Fruit fly (Drosophila melanogaster) whole organism, adult: Measurements from ENCODE around the gene pasi2.

Source experiments
- CG11617 ChIP-seq: fragments of 200-800 bp; sonication (Bioruptor generic); optimal IDR thresholded peaks from 2 replicates; lab custom pipeline; 2017; ENCODE audit warnings: mild to moderate bottlenecking, missing biosample characterization, missing genetic modification reagents, missing genetic modification characterization
- CG12768 ChIP-seq: fragments of 200-800 bp; sonication (Bioruptor generic); optimal IDR thresholded peaks from 2 replicates; lab custom pipeline; 2017; ENCODE audit warnings: missing biosample characterization, missing genetic modification characterization, mild to moderate bottlenecking, moderate library complexity, missing genetic modification reagents
- CG14711 ChIP-seq: fragments of 200-800 bp; sonication (Bioruptor generic); optimal IDR thresholded peaks from 2 replicates; lab custom pipeline; 2018; ENCODE audit warnings: missing biosample characterization, mild to moderate bottlenecking, missing genetic modification characterization, moderate library complexity
- CG1620 ChIP-seq: fragments of 200-800 bp; sonication (Bioruptor generic); optimal IDR thresholded peaks from 2 replicates; lab custom pipeline; 2016; ENCODE audit warnings: missing biosample characterization, missing genetic modification characterization
- CG33017 ChIP-seq: fragments of 200-800 bp; sonication (Bioruptor generic); optimal IDR thresholded peaks from 2 replicates; lab custom pipeline; 2018; ENCODE audit warnings: missing biosample characterization, mild to moderate bottlenecking, missing genetic modification characterization, moderate library complexity
- CG5204 ChIP-seq: fragments of 200-800 bp; sonication (Bioruptor generic); optimal IDR thresholded peaks from 2 replicates; lab custom pipeline; 2016; ENCODE audit warnings: missing biosample characterization, missing genetic modification characterization
- CG7045 ChIP-seq: fragments of 200-800 bp; sonication (Bioruptor generic); optimal IDR thresholded peaks from 2 replicates; lab custom pipeline; 2017; ENCODE audit warnings: missing biosample characterization, mild to moderate bottlenecking, missing genetic modification characterization
- CG7101 ChIP-seq: fragments of 200-800 bp; sonication (Bioruptor generic); optimal IDR thresholded peaks from 2 replicates; lab custom pipeline; 2018; ENCODE audit warnings: missing biosample characterization, mild to moderate bottlenecking, missing genetic modification characterization, moderate library complexity
- Clk ChIP-seq: fragments of 200-800 bp; sonication (Bioruptor generic); optimal IDR thresholded peaks from 2 replicates; lab custom pipeline; 2017; ENCODE audit warnings: missing biosample characterization, missing genetic modification characterization
- Crg-1 ChIP-seq: fragments of 200-800 bp; sonication (Bioruptor generic); optimal IDR thresholded peaks from 2 replicates; lab custom pipeline; 2016; ENCODE audit warnings: missing biosample characterization, missing genetic modification characterization
- Hr96 ChIP-seq: fragments of 200-800 bp; sonication (Bioruptor generic); optimal IDR thresholded peaks from 2 replicates; lab custom pipeline; 2016; ENCODE audit warnings: missing biosample characterization, missing genetic modification characterization
- Mnt ChIP-seq: fragments of 200-800 bp; sonication (Bioruptor generic); optimal IDR thresholded peaks from 2 replicates; lab custom pipeline; 2016; ENCODE audit warnings: missing biosample characterization, mild to moderate bottlenecking, missing genetic modification characterization
- bab1 ChIP-seq: fragments of 200-800 bp; sonication (Bioruptor generic); optimal IDR thresholded peaks from 3 replicates; lab custom pipeline; 2019; ENCODE audit warnings: missing biosample characterization, mild to moderate bottlenecking, missing genetic modification characterization, moderate library complexity
- cic ChIP-seq: fragments of 200-800 bp; sonication (Bioruptor generic); optimal IDR thresholded peaks from 2 replicates; lab custom pipeline; 2017; ENCODE audit warnings: missing biosample characterization, mild to moderate bottlenecking, missing genetic modification characterization, moderate library complexity
- cnc ChIP-seq, 2 experiments: fragments of >200 bp; optimal IDR thresholded peaks; 2 replicates each; lab custom pipeline; 2017
- kay ChIP-seq: fragments of 200-800 bp; sonication (Bioruptor generic); peaks from one replicate; lab custom pipeline; 2016; ENCODE audit warnings: missing biosample characterization, missing genetic modification characterization, borderline replicate concordance
- ovo ChIP-seq: fragments of 200-800 bp; sonication (Bioruptor generic); optimal IDR thresholded peaks from 2 replicates; lab custom pipeline; 2016; ENCODE audit warnings: missing biosample characterization, missing genetic modification characterization
- pad ChIP-seq: fragments of 200-800 bp; sonication (Bioruptor generic); optimal IDR thresholded peaks from 3 replicates; lab custom pipeline; 2017; ENCODE audit warnings: missing biosample characterization, missing genetic modification characterization, mild to moderate bottlenecking, moderate library complexity, missing genetic modification reagents
- tj ChIP-seq: fragments of 200-800 bp; sonication (Bioruptor generic); optimal IDR thresholded peaks from 3 replicates; lab custom pipeline; 2017; ENCODE audit warnings: missing biosample characterization, mild to moderate bottlenecking, missing genetic modification characterization, moderate library complexity
- toe ChIP-seq: fragments of 200-800 bp; sonication (Bioruptor generic); optimal IDR thresholded peaks from 2 replicates; lab custom pipeline; 2016; ENCODE audit warnings: missing biosample characterization, missing genetic modification characterization

pasi2 gene

dm6 chr3R:9334592-9335518 is at the start of gene pasi2, which contains the start of gene Aduk:
Gene pasi2 (plus strand): TSS chr3R:9335170.
Gene Aduk (minus strand): TSS chr3R:9334714.
- TF ChIP-seq CG5204 (GFP tag; lab: Kevin White, UChicago) = no peak
- peak; percentile 30 for TF ChIP-seq CG12768 (GFP tag; lab: Kevin White, UChicago)
- TF ChIP-seq bab1 = peak; percentile 27
- TF ChIP-seq toe (GFP tag; lab: Kevin White, UChicago) = peak; percentile 29
- peak; percentile 10 for TF ChIP-seq CG7101
- peak; percentile 12 for TF ChIP-seq CG11617
- no peak for TF ChIP-seq cic
- TF ChIP-seq pad (GFP tag; lab: Kevin White, UChicago) = peak; percentile 14
- TF ChIP-seq Clk (GFP tag; lab: Kevin White, UChicago) = no peak
- TF ChIP-seq CG14711 (tag; lab: Kevin White, UChicago) = no peak
- no peak for TF ChIP-seq CG1620 (GFP tag; lab: Kevin White, UChicago)
- no peak for TF ChIP-seq CG33017 (tag; lab: Kevin White, UChicago)
- TF ChIP-seq ovo = no peak
- peak; percentile 61 for TF ChIP-seq kay
- peak; percentile 45 for TF ChIP-seq tj (GFP tag; lab: Kevin White, UChicago)
- TF ChIP-seq CG7045 (GFP tag; lab: Kevin White, UChicago) = no peak
- peak; percentile 15 for TF ChIP-seq Mnt (GFP tag; lab: Kevin White, UChicago)
- TF ChIP-seq cnc (optimal IDR thresholded peaks at IDR 0.05; lab: Kevin White, UChicago) = no peak
- no peak for TF ChIP-seq Crg-1
- TF ChIP-seq Hr96 (GFP tag; lab: Kevin White, UChicago) = no peak

dm6 chr3R:9287710-9288109 is 47.3 kb upstream of the pasi2 start:
- TF ChIP-seq toe (GFP tag; lab: Kevin White, UChicago) (no peak), Clk (GFP tag; lab: Kevin White, UChicago) (no peak), CG7101 (no peak), kay (no peak), CG1620 (GFP tag; lab: Kevin White, UChicago) (no peak), CG7045 (GFP tag; lab: Kevin White, UChicago) (no peak), Hr96 (GFP tag; lab: Kevin White, UChicago) (no peak)

dm6 chr3R:9297163-9297562 is 37.8 kb upstream of the pasi2 start:
- no peak for TF ChIP-seq tj (GFP tag; lab: Kevin White, UChicago)
- no peak for TF ChIP-seq cic
- TF ChIP-seq Clk (GFP tag; lab: Kevin White, UChicago) = no peak
- no peak for TF ChIP-seq CG1620 (GFP tag; lab: Kevin White, UChicago)
- TF ChIP-seq bab1 = no peak
- no peak for TF ChIP-seq CG14711 (tag; lab: Kevin White, UChicago)
- TF ChIP-seq kay = no peak
- TF ChIP-seq pad (GFP tag; lab: Kevin White, UChicago) = no peak

dm6 chr3R:9321470-9321869 is 13.5 kb upstream of the pasi2 start, which contains the start of gene HP1e:
Gene HP1e (plus strand): TSS chr3R:9321770.
- TF ChIP-seq bab1 (no peak), CG33017 (tag; lab: Kevin White, UChicago) (no peak), cnc (optimal IDR thresholded peaks at IDR 0.05; lab: Kevin White, UChicago) (no peak), Crg-1 (no peak), CG14711 (tag; lab: Kevin White, UChicago) (no peak), CG1620 (GFP tag; lab: Kevin White, UChicago) (no peak), tj (GFP tag; lab: Kevin White, UChicago) (no peak)

dm6 chr3R:9328411-9328810 is 6.6 kb upstream of the pasi2 start, which contains the start of gene CG8861:
Gene CG8861 (minus strand): TSS chr3R:9328511.
- TF ChIP-seq CG7101 = no peak
- TF ChIP-seq Clk (GFP tag; lab: Kevin White, UChicago) = no peak
- no peak for TF ChIP-seq CG12768 (GFP tag; lab: Kevin White, UChicago)
- TF ChIP-seq bab1 = no peak
- no peak for TF ChIP-seq CG11617
- no peak for TF ChIP-seq kay
- no peak for TF ChIP-seq Hr96 (GFP tag; lab: Kevin White, UChicago)
- TF ChIP-seq CG7045 (GFP tag; lab: Kevin White, UChicago) = no peak
- no peak for TF ChIP-seq CG14711 (tag; lab: Kevin White, UChicago)
- no peak for TF ChIP-seq CG1620 (GFP tag; lab: Kevin White, UChicago)
- no peak for TF ChIP-seq Mnt (GFP tag; lab: Kevin White, UChicago)
- no peak for TF ChIP-seq CG33017 (tag; lab: Kevin White, UChicago)
- no peak for TF ChIP-seq Crg-1
- no peak for TF ChIP-seq ovo
- no peak for TF ChIP-seq pad (GFP tag; lab: Kevin White, UChicago)
- no peak for TF ChIP-seq toe (GFP tag; lab: Kevin White, UChicago)
- no peak for TF ChIP-seq cnc (optimal IDR thresholded peaks at IDR 0.05; lab: Kevin White, UChicago)
- no peak for TF ChIP-seq CG5204 (GFP tag; lab: Kevin White, UChicago)
- no peak for TF ChIP-seq tj (GFP tag; lab: Kevin White, UChicago)
- TF ChIP-seq cic = no peak

- no peak for TF ChIP-seq cnc (optimal IDR thresholded peaks at IDR 0.05; lab: Kevin White, UChicago)
- TF ChIP-seq toe (GFP tag; lab: Kevin White, UChicago) = no peak
These were observed 6.2 kb upstream of the pasi2 start for dm6 chr3R:9328812-9329211.
